Worm (Caenorhabditis elegans) whole organism, L3 larva: Measurements from ENCODE around the gene eif-3.F.

Experiments
- ZK546.5 ChIP-seq: sonication (generic microtip); optimal IDR thresholded peaks from 2 replicates; lab custom pipeline; 2017; ENCODE audit warnings: missing biosample characterization, missing genetic modification characterization
- aly-2 ChIP-seq: fragments of 150-350 bp; optimal IDR thresholded peaks from 2 replicates; lab custom pipeline; 2014; ENCODE audit warnings: missing biosample characterization, missing genetic modification characterization
- daf-12 ChIP-seq: fragments of 150-350 bp; optimal IDR thresholded peaks from 2 replicates; lab custom pipeline; 2014; ENCODE audit warnings: missing biosample characterization, missing genetic modification reagents, missing genetic modification characterization
- elt-1 ChIP-seq: fragments of 150-350 bp; optimal IDR thresholded peaks from 2 replicates; lab custom pipeline; 2014; ENCODE audit warnings: missing biosample characterization, missing genetic modification characterization
- elt-2 ChIP-seq: sonication (generic microtip); optimal IDR thresholded peaks from 2 replicates; lab custom pipeline; 2016; ENCODE audit warnings: missing genetic modification reagents, mild to moderate bottlenecking, missing genetic modification characterization, missing compliant biosample characterization
- fkh-2 ChIP-seq: fragments of 150-350 bp; optimal IDR thresholded peaks from 2 replicates; lab custom pipeline; 2014; ENCODE audit warnings: missing biosample characterization, missing genetic modification reagents, missing genetic modification characterization
- mdl-1 ChIP-seq: fragments of 150-350 bp; optimal IDR thresholded peaks from 2 replicates; lab custom pipeline; 2014; ENCODE audit warnings: missing biosample characterization, missing genetic modification characterization
- nhr-11 ChIP-seq: fragments of 150-350 bp; optimal IDR thresholded peaks from 2 replicates; lab custom pipeline; 2014; ENCODE audit warnings: missing biosample characterization, missing genetic modification characterization
- nhr-12 ChIP-seq: fragments of 150-350 bp; optimal IDR thresholded peaks from 2 replicates; lab custom pipeline; 2014; ENCODE audit warnings: missing biosample characterization, missing genetic modification characterization
- skn-1 ChIP-seq: fragments of 150-350 bp; optimal IDR thresholded peaks from 2 replicates; lab custom pipeline; 2014; ENCODE audit warnings: missing biosample characterization, missing genetic modification characterization

DNA sequence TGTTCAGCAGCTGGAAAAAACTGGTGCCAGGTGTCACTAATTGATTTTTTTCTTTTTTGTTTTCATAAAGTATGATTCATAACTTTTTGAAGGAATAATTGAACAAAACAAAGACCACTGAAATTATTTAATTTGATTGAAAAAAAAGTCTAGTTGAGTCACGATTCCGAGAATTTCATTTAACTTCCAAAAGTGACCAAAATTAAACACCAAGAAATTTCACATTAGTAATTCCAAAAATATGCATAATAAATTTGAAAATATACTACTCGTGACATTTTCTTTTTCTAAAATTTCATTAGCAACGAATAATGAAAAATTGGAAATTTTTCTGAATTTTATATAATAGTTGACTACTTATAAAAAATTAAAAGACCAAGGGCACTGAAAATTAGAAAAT lies 49.4 kb upstream of the eif-3.F start:
- no peak for TF ChIP-seq ZK546.5 (tag; lab: Kevin White, UChicago)
- no peak for TF ChIP-seq daf-12 (tag; lab: Kevin White, UChicago)
- no peak for TF ChIP-seq aly-2 (tag; lab: Kevin White, UChicago)
- TF ChIP-seq nhr-12 (tag; lab: Kevin White, UChicago) = no peak
- TF ChIP-seq nhr-11 (tag; lab: Kevin White, UChicago) = no peak
- TF ChIP-seq mdl-1 (tag; lab: Kevin White, UChicago) = no peak
- no peak for TF ChIP-seq skn-1 (tag; lab: Kevin White, UChicago)
- TF ChIP-seq fkh-2 (tag; lab: Kevin White, UChicago) = no peak
- TF ChIP-seq elt-2 (tag; lab: Kevin White, UChicago) = no peak
- TF ChIP-seq elt-1 (tag; lab: Kevin White, UChicago) = no peak
